Fruit fly (Drosophila melanogaster) S2 (cell line): ENCODE results near the gene Pex14.

Source experiments
- CG8478 ChIP-seq: fragments of >200 bp; optimal IDR thresholded peaks from 2 replicates; lab custom pipeline; 2018
- CTCF ChIP-seq, 2 experiments: fragments of >200 bp; optimal IDR thresholded peaks; 2 replicates each; lab custom pipeline; 2018

dm6 chr3L:20748577-20748976 is 30.0 kb upstream of the Pex14 start:
- TF ChIP-seq CG8478: no peak
- TF ChIP-seq CTCF (optimal IDR thresholded peaks at IDR 0.05; lab: Kevin White, UChicago): no peak
